Worm (Caenorhabditis elegans) whole organism, L2 larva: ENCODE results near the gene fat-6.

Source experiments
- C34F6.9 ChIP-seq: fragments of 150-350 bp; optimal IDR thresholded peaks from 2 replicates; lab custom pipeline; 2014; ENCODE audit warnings: missing biosample characterization, missing genetic modification characterization
- Y55F3AM.14 ChIP-seq: fragments of 200-800 bp; sonication (Bioruptor generic); optimal IDR thresholded peaks from 2 replicates; lab custom pipeline; 2018; ENCODE audit warnings: mild to moderate bottlenecking, missing genetic modification characterization, missing compliant biosample characterization
- ZK546.5 ChIP-seq: sonication (generic microtip); optimal IDR thresholded peaks from 2 replicates; lab custom pipeline; 2017; ENCODE audit warnings: missing biosample characterization, missing genetic modification characterization
- aly-2 ChIP-seq: fragments of 150-350 bp; optimal IDR thresholded peaks from 2 replicates; lab custom pipeline; 2014; ENCODE audit warnings: missing biosample characterization, missing genetic modification characterization
- ama-1 ChIP-seq: fragments of 150-350 bp; optimal IDR thresholded peaks from 2 replicates; lab custom pipeline; 2018; ENCODE audit warnings: inconsistent platforms
- ceh-16 ChIP-seq: fragments of 150-350 bp; optimal IDR thresholded peaks from 2 replicates; lab custom pipeline; 2014; ENCODE audit warnings: missing biosample characterization, missing genetic modification characterization
- crh-2 ChIP-seq: sonication (generic microtip); optimal IDR thresholded peaks from 2 replicates; lab custom pipeline; 2017; ENCODE audit warnings: missing biosample characterization, missing genetic modification characterization
- egl-27 ChIP-seq: sonication (generic microtip); optimal IDR thresholded peaks from 3 replicates; lab custom pipeline; 2017; ENCODE audit warnings: missing biosample characterization, missing genetic modification reagents, missing genetic modification characterization
- elt-1 ChIP-seq: fragments of 150-350 bp; optimal IDR thresholded peaks from 2 replicates; lab custom pipeline; 2014; ENCODE audit warnings: missing biosample characterization, missing genetic modification characterization
- elt-3 ChIP-seq: sonication (generic microtip); optimal IDR thresholded peaks from 2 replicates; lab custom pipeline; 2017; ENCODE audit warnings: missing biosample characterization, missing genetic modification characterization
- fos-1 ChIP-seq: fragments of 150-350 bp; optimal IDR thresholded peaks from 2 replicates; lab custom pipeline; 2014; ENCODE audit warnings: missing biosample characterization, missing genetic modification characterization
- gmeb-1 ChIP-seq: fragments of 150-350 bp; optimal IDR thresholded peaks from 2 replicates; lab custom pipeline; 2014; ENCODE audit warnings: missing biosample characterization, missing genetic modification characterization
- lin-11 ChIP-seq: fragments of 150-350 bp; sonication (generic microtip); optimal IDR thresholded peaks from 2 replicates; lab custom pipeline; 2014; ENCODE audit warnings: missing biosample characterization, missing genetic modification characterization, inconsistent platforms, mixed read lengths
- lin-39 ChIP-seq: fragments of 150-350 bp; optimal IDR thresholded peaks from 2 replicates; lab custom pipeline; 2014; ENCODE audit warnings: missing biosample characterization, missing genetic modification reagents, missing genetic modification characterization
- mab-5 ChIP-seq: fragments of 150-350 bp; optimal IDR thresholded peaks from 2 replicates; lab custom pipeline; 2014; ENCODE audit warnings: missing biosample characterization, missing genetic modification characterization
- mdl-1 ChIP-seq, 2 experiments: fragments of 150-350 bp in 1 of 2; sonication (generic microtip) in 1 of 2; optimal IDR thresholded peaks; 2 replicates each; lab custom pipeline; 2017; ENCODE audit warnings: missing biosample characterization in 2 of 2, missing genetic modification characterization in 2 of 2
- nhr-10 ChIP-seq: sonication (generic microtip); optimal IDR thresholded peaks from 2 replicates; lab custom pipeline; 2017; ENCODE audit warnings: missing biosample characterization, missing genetic modification characterization
- nhr-11 ChIP-seq: fragments of 150-350 bp; optimal IDR thresholded peaks from 2 replicates; lab custom pipeline; 2014; ENCODE audit warnings: missing biosample characterization, missing genetic modification characterization
- nhr-12 ChIP-seq: fragments of 150-350 bp; optimal IDR thresholded peaks from 2 replicates; lab custom pipeline; 2014; ENCODE audit warnings: missing biosample characterization, missing genetic modification characterization
- nhr-129 ChIP-seq: fragments of 150-350 bp; optimal IDR thresholded peaks from 2 replicates; lab custom pipeline; 2014; ENCODE audit warnings: missing biosample characterization, missing genetic modification characterization
- nhr-21 ChIP-seq: fragments of 150-350 bp; optimal IDR thresholded peaks from 2 replicates; lab custom pipeline; 2014; ENCODE audit warnings: missing biosample characterization, missing genetic modification characterization
- nhr-6 ChIP-seq: fragments of 150-350 bp; optimal IDR thresholded peaks from 2 replicates; lab custom pipeline; 2014; ENCODE audit warnings: missing biosample characterization, missing genetic modification characterization
- nhr-77 ChIP-seq: fragments of 150-350 bp; optimal IDR thresholded peaks from 2 replicates; lab custom pipeline; 2014; ENCODE audit warnings: missing biosample characterization, missing genetic modification characterization
- peb-1 ChIP-seq: fragments of 150-350 bp; optimal IDR thresholded peaks from 2 replicates; lab custom pipeline; 2014; ENCODE audit warnings: missing biosample characterization, missing genetic modification characterization
- sem-4 ChIP-seq: fragments of 150-350 bp; optimal IDR thresholded peaks from 2 replicates; lab custom pipeline; 2014; ENCODE audit warnings: missing biosample characterization, missing genetic modification reagents, missing genetic modification characterization
- skn-1 ChIP-seq: sonication (generic microtip); optimal IDR thresholded peaks from 2 replicates; lab custom pipeline; 2017; ENCODE audit warnings: missing biosample characterization, missing genetic modification characterization
- sma-3 ChIP-seq: sonication (generic microtip); optimal IDR thresholded peaks from 2 replicates; lab custom pipeline; 2016; ENCODE audit warnings: missing genetic modification reagents, missing genetic modification characterization, missing compliant biosample characterization
- sma-9 ChIP-seq, 2 experiments: fragments of 150-350 bp in 1 of 2; sonication (generic microtip) in 1 of 2; optimal IDR thresholded peaks; 2 replicates each; lab custom pipeline; 2014 to 2016; ENCODE audit warnings: missing genetic modification characterization in 2 of 2, mild to moderate bottlenecking in 1 of 2, missing biosample characterization in 1 of 2, missing compliant biosample characterization in 1 of 2, missing genetic modification reagents in 1 of 2, moderate library complexity in 1 of 2
- snpc-4 ChIP-seq: fragments of 150-350 bp; optimal IDR thresholded peaks from 2 replicates; lab custom pipeline; 2014; ENCODE audit warnings: missing biosample characterization, missing genetic modification characterization
- unc-39 ChIP-seq: fragments of 150-350 bp; optimal IDR thresholded peaks from 2 replicates; lab custom pipeline; 2014; ENCODE audit warnings: missing biosample characterization, missing genetic modification characterization
- unc-55 ChIP-seq: fragments of 150-350 bp; sonication (generic microtip); optimal IDR thresholded peaks from 3 replicates; lab custom pipeline; 2014; ENCODE audit warnings: missing biosample characterization, missing genetic modification reagents, missing genetic modification characterization
- unc-62 ChIP-seq: fragments of 150-350 bp; optimal IDR thresholded peaks from 2 replicates; lab custom pipeline; 2014; ENCODE audit warnings: missing biosample characterization, missing genetic modification reagents, missing genetic modification characterization
- zag-1 ChIP-seq: fragments of 150-350 bp; optimal IDR thresholded peaks from 2 replicates; lab custom pipeline; 2014; ENCODE audit warnings: missing biosample characterization, missing genetic modification characterization
- ztf-1 ChIP-seq: fragments of 200-800 bp; sonication (Bioruptor generic); conservative IDR thresholded peaks from 2 replicates; pipeline ENCODE4 v1.3.6; 2022; ENCODE audit warnings: missing genetic modification characterization, missing compliant biosample characterization
- ztf-11 ChIP-seq: sonication (generic microtip); optimal IDR thresholded peaks from 2 replicates; lab custom pipeline; 2017; ENCODE audit warnings: missing biosample characterization, missing genetic modification characterization
- ztf-4 ChIP-seq: fragments of 150-350 bp; optimal IDR thresholded peaks from 2 replicates; lab custom pipeline; 2014; ENCODE audit warnings: missing biosample characterization, missing genetic modification characterization

Gene fat-6

DNA sequence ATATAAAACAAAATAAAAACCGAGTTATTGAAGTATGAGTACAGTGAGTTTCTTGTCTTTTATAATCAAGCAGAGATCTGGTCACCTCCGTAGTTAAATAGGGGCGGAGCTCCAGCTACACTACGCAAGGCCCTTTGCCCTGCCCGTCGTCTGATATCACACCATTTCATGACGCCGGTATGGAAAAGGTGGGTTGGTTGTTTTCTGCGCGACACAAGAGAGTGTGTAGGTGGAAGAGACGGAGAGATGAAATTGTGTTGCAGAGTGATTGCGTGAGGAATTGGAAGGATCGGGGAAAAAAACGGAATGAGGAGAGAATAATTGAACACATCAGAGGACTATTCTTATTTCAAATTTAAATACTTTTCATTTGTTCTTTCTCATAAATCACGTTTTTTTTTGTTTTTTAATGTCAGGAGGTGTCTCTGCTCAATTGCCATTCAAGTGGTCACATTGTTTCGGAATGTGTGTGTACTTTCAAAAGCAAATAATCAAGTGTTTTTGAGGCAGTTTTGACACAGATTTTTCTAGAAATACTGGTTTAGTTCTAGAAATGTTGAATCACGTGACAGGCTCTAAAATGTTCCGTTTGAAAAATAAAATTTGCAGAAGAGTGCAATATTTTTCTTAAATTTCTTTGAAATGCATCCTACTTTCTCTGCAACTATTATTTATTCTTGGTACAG lies 424 bp upstream of the fat-6 start, which contains the start of gene ZK822.9:
Gene ZK822.9, plus strand, starts transcription at position 180 of the 686 bp plus-strand sequence.
- TF ChIP-seq mdl-1 (tag; optimal IDR thresholded peaks at IDR 0.05; lab: Kevin White, UChicago), result peak in 1 of 2 experiments; percentile 2
- TF ChIP-seq fos-1 (tag; lab: Kevin White, UChicago), result peak; percentile 11
- no peak for TF ChIP-seq ztf-1 (GFP tag; lab: Robert Waterston, UW)
- no peak for TF ChIP-seq lin-11
- peak; percentile 31 for TF ChIP-seq nhr-21 (tag; lab: Kevin White, UChicago)
- peak; percentile 3 for TF ChIP-seq crh-2 (tag; lab: Kevin White, UChicago)
- TF ChIP-seq sma-9 (GFP tag; optimal IDR thresholded peaks at IDR 0.05; lab: Kevin White, UChicago), result peak; percentile 31
- peak; percentile 14 for TF ChIP-seq sma-9 (tag; optimal IDR thresholded peaks at IDR 0.05; lab: Kevin White, UChicago)

DNA sequence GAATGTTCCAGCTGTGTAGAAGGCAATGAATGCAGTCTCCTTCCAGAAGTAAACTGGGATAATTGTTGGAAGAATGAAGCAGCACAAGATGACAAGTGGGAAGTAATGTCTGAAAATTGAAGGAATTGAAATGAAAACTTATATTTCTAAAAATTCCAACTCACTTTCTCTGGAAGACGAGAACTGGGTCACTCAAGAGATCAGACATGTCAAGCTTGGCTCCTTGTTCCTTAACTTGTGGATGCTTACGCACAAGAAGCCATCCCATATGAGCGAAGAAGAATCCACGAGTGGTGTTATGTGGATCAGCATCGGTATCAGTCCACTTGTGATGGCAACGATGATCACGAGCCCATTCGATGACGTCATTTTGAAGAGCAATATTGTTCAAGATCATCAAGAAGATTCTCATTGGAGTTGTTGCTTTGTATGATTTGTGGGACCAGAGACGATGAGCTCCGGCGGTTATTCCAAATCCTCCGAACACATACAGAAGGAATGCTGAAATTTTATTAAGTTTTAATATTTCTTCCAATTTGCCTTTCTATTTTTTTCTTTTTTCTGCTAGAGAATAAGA lies 1.1 kb downstream of the fat-6 start:
- no peak for TF ChIP-seq crh-2 (tag; lab: Kevin White, UChicago)
- no peak for TF ChIP-seq unc-39 (tag; lab: Kevin White, UChicago)
- TF ChIP-seq peb-1, result no peak
- no peak for TF ChIP-seq lin-39
- TF ChIP-seq lin-11, result no peak
- no peak for TF ChIP-seq skn-1
- no peak for TF ChIP-seq zag-1 (tag; lab: Kevin White, UChicago)
- no peak for TF ChIP-seq snpc-4 (tag; lab: Kevin White, UChicago)
- TF ChIP-seq nhr-21 (tag; lab: Kevin White, UChicago), result no peak
- no peak for TF ChIP-seq mdl-1 (tag; optimal IDR thresholded peaks at IDR 0.05; lab: Kevin White, UChicago)
- no peak for TF ChIP-seq unc-55 (GFP tag; lab: Kevin White, UChicago)

DNA sequence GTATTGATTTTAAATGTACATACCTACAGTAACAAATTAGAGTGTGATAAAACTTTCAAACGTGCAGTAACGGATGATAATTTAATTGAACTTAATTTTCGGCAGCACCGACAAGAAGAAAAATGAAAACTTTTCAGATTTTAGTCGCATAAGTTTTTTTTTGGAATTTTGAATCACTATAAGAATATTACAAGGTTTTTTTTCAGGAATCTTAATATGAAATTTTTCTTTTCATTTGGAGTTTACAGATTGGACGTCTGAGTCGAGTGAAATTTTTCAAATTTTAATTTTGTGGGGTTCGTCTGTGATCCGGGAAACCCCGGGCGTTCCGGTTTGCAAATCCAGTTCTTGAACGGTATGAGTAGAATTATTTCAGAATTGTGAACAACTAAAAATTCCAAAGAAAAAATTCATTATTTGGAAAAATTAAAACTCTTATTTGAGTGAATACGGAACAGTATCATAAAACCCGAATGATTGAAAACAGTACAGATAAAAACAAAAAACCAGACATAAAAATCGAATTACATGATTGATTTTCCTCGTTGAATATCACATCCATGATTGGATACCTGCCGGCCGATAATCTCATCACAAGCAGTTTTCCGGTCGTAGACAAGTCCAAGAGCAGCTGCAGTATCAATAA lies 2.1 kb downstream of the fat-6 start:
- TF ChIP-seq ztf-4 (tag; lab: Kevin White, UChicago) (no peak), unc-62 (no peak), nhr-129 (tag; lab: Kevin White, UChicago) (no peak), nhr-12 (tag; lab: Kevin White, UChicago) (no peak), zag-1 (tag; lab: Kevin White, UChicago) (no peak), gmeb-1 (tag; lab: Kevin White, UChicago) (peak; percentile 12), elt-1 (tag; lab: Kevin White, UChicago) (no peak), Y55F3AM.14 (GFP tag; lab: Kevin White, UChicago) (no peak), crh-2 (tag; lab: Kevin White, UChicago) (no peak), egl-27 (no peak), lin-11 (no peak), unc-55 (GFP tag; lab: Kevin White, UChicago) (no peak), fos-1 (tag; lab: Kevin White, UChicago) (peak; percentile 11), aly-2 (tag; lab: Kevin White, UChicago) (no peak), ama-1 (lab: Kevin White, UChicago) (no peak), mab-5 (no peak), elt-3 (tag; lab: Kevin White, UChicago) (no peak)

DNA sequence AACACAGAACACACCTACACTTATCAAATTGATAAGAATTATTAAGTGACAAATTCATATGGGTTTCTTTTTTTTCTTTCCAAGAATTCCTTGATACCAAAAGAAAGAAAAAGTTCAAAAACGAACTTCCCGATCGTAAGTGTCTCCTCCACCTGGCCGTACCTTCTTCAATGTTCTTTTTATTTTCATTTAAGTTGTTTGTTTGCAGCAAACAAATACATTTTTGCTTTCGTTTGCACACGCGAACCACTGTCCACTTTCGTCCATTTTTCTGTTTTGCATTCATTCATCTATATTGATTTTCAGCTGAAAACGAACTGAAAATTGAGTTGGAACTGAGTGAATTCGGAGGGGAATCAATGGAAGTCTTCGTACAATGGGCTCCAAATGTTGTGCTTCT lies 3.8 kb downstream of the fat-6 start, which contains the start of gene VZK822L.2:
Gene VZK822L.2, plus strand, starts transcription at position 301 of the 400 bp plus-strand sequence.
- TF ChIP-seq fos-1 (tag; lab: Kevin White, UChicago), result peak; percentile 43
- no peak for TF ChIP-seq ZK546.5
- TF ChIP-seq, all 48 proteins: peak for 1

DNA sequence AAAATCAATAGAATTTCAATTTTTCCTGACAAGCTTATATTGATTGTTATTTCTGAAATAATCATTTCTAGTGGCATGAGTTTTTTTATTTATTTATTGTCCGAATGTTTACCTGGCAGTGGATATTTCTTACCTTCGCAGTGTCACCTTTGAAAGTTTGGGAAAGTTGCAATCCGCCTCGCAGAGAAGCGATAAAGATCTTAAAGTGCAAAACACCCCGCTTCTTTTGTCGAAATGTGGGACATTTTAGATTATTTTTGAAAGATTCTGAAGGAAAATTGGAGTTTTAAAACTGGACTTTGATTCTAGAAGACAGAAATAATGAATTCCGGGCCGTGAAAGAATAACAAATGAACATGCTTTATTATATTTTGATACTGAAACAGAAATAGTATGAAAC lies 6.8 kb downstream of the fat-6 start:
- peak; percentile 61 for TF ChIP-seq elt-1 (tag; lab: Kevin White, UChicago)
- no peak for TF ChIP-seq nhr-11 (tag; lab: Kevin White, UChicago)
- TF ChIP-seq nhr-6, result no peak
- TF ChIP-seq, all 48 proteins: peak for 1

DNA sequence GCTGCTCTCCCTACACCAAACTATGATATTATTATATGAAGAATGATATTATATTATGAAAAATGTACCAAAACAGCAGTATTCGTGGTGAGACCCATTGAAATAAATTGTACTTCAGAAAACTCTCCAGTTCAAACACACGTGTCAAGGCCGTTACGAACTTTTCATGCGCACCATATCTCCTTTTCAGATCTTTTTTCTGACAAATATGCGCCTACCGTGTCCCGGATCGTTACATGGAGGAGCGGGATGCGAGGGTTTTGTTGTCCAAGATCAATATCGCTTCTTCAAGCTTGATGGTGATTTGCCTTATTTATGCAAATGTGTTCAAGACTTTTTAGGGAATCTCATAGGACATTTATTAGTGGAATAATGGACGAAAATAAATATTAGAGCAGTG lies 11.8 kb downstream of the fat-6 start:
- TF ChIP-seq sma-3 (GFP tag; lab: Kevin White, UChicago) (no peak), nhr-10 (no peak), sem-4 (tag; lab: Kevin White, UChicago) (no peak), ztf-11 (tag; lab: Kevin White, UChicago) (no peak), nhr-6 (no peak), ama-1 (lab: Kevin White, UChicago) (no peak), sma-9 (GFP tag; optimal IDR thresholded peaks at IDR 0.05; lab: Kevin White, UChicago) (peak; percentile 6), sma-9 (tag; optimal IDR thresholded peaks at IDR 0.05; lab: Kevin White, UChicago) (no peak), gmeb-1 (tag; lab: Kevin White, UChicago) (no peak), elt-1 (tag; lab: Kevin White, UChicago) (peak; percentile 56), nhr-77 (tag; lab: Kevin White, UChicago) (no peak), nhr-21 (tag; lab: Kevin White, UChicago) (no peak), ceh-16 (tag; lab: Kevin White, UChicago) (peak; percentile 58), zag-1 (tag; lab: Kevin White, UChicago) (no peak), C34F6.9 (tag; lab: Kevin White, UChicago) (no peak), ZK546.5 (no peak), snpc-4 (tag; lab: Kevin White, UChicago) (no peak), unc-39 (tag; lab: Kevin White, UChicago) (no peak), mab-5 (no peak)
